Fruit fly (Drosophila melanogaster) whole organism, wandering third instar larva: ENCODE results near the gene CG43773.

ENCODE experiments used
- Hnf4 ChIP-seq: fragments of 200-800 bp; sonication (Bioruptor generic); optimal IDR thresholded peaks from 2 replicates; lab custom pipeline; 2016; ENCODE audit warnings: missing biosample characterization, mild to moderate bottlenecking, missing genetic modification characterization
- Hr83 ChIP-seq: fragments of 200-300 bp; sonication (Bioruptor generic); optimal IDR thresholded peaks from 2 replicates; lab custom pipeline; 2016; ENCODE audit warnings: missing biosample characterization, mild to moderate bottlenecking, missing genetic modification characterization, moderate library complexity; ENCODE audit not compliant: poor library complexity, severe bottlenecking
- brk ChIP-seq: fragments of 200-800 bp; sonication (Bioruptor generic); optimal IDR thresholded peaks from 2 replicates; lab custom pipeline; 2016; ENCODE audit warnings: missing biosample characterization, mild to moderate bottlenecking, missing genetic modification characterization
- ey ChIP-seq: fragments of 200-800 bp; sonication (Bioruptor generic); optimal IDR thresholded peaks from 2 replicates; lab custom pipeline; 2016; ENCODE audit warnings: missing biosample characterization, missing genetic modification characterization
- fru ChIP-seq: fragments of 200-800 bp; sonication (Bioruptor generic); optimal IDR thresholded peaks from 3 replicates; lab custom pipeline; 2016; ENCODE audit warnings: missing biosample characterization, mild to moderate bottlenecking, missing genetic modification characterization
- pan ChIP-seq: fragments of >200 bp; optimal IDR thresholded peaks from 2 replicates; lab custom pipeline; 2017
- psq ChIP-seq: fragments of 200-800 bp; sonication (Bioruptor generic); optimal IDR thresholded peaks from 3 replicates; lab custom pipeline; 2017; ENCODE audit warnings: missing biosample characterization, mild to moderate bottlenecking, missing genetic modification characterization, moderate library complexity

DNA sequence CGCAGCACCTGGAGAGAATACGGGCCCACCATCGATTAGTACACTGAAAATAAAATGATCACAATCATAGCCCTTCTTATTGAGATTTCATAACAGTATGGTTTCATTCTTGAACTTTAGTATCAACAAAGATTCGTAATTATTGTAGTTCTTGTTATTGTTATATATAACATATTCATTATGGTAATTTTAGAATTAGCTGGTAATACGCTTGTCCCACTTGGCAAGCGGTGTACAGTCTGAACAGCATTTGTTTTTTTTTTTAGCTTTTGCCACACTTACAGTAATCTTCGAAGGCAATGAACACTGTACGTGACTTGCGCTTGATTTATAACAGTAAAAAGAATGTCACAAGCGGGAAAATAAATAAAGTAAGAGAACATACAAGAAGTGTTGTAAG, 35.6 kb downstream of the CG43773 start:
- TF ChIP-seq pan (lab: Kevin White, UChicago) (no peak), psq (GFP tag; lab: Kevin White, UChicago) (no peak), ey (GFP tag; lab: Kevin White, UChicago) (no peak), brk (GFP tag; lab: Kevin White, UChicago) (no peak), Hr83 (GFP tag; lab: Kevin White, UChicago) (no peak), Hnf4 (no peak), fru (no peak)
